Worm (Caenorhabditis elegans) whole organism, young adult: ENCODE results near the gene F37H8.5.

Experiments
- B0261.1 ChIP-seq: sonication (generic microtip); optimal IDR thresholded peaks from 2 replicates; lab custom pipeline; 2016; ENCODE audit warnings: mild to moderate bottlenecking, missing genetic modification characterization, moderate library complexity, missing compliant biosample characterization
- B0336.3 ChIP-seq: fragments of 200-800 bp; sonication (Bioruptor generic); IDR thresholded peaks from 2 replicates; pipeline ENCODE4 v1.3.6; 2022; ENCODE audit warnings: missing genetic modification characterization, missing compliant biosample characterization
- C17E4.6 ChIP-seq: fragments of 200-800 bp; sonication (Bioruptor generic); IDR thresholded peaks from 2 replicates; pipeline ENCODE4 v1.3.6; 2022; ENCODE audit warnings: missing genetic modification reagents, missing genetic modification characterization, missing compliant biosample characterization
- D2030.7 ChIP-seq: fragments of 200-800 bp; sonication (Bioruptor generic); IDR thresholded peaks from 2 replicates; pipeline ENCODE4 v1.3.6; 2022; ENCODE audit warnings: missing genetic modification reagents, missing genetic modification characterization, missing compliant biosample characterization
- F10E7.11 ChIP-seq: sonication (generic microtip); optimal IDR thresholded peaks from 2 replicates; lab custom pipeline; 2017; ENCODE audit warnings: mild to moderate bottlenecking, missing genetic modification characterization, moderate library complexity, missing compliant biosample characterization
- F52B5.7 ChIP-seq: sonication (generic microtip); optimal IDR thresholded peaks from 2 replicates; lab custom pipeline; 2016; ENCODE audit warnings: mild to moderate bottlenecking, missing genetic modification characterization, missing compliant biosample characterization
- F57A8.1 ChIP-seq: fragments of 200-800 bp; sonication (Bioruptor generic); optimal IDR thresholded peaks from 2 replicates; lab custom pipeline; 2018; ENCODE audit warnings: mild to moderate bottlenecking, missing genetic modification characterization, moderate library complexity, missing compliant biosample characterization
- Y53G8AR.9 ChIP-seq: fragments of 200-800 bp; sonication (Bioruptor generic); conservative IDR thresholded peaks from 2 replicates; pipeline ENCODE4 v1.3.6; 2022; ENCODE audit warnings: missing genetic modification reagents, missing genetic modification characterization, missing compliant biosample characterization
- Y67H2A.10 ChIP-seq: fragments of 200-800 bp; sonication (Bioruptor generic); conservative IDR thresholded peaks from 2 replicates; pipeline ENCODE4 v1.3.6; 2022; ENCODE audit warnings: missing genetic modification reagents, missing genetic modification characterization, missing compliant biosample characterization
- Y79H2A.3 ChIP-seq: fragments of 200-800 bp; sonication (Bioruptor generic); conservative IDR thresholded peaks from 2 replicates; pipeline ENCODE4 v1.3.6; 2022; ENCODE audit warnings: missing genetic modification reagents, missing genetic modification characterization, missing compliant biosample characterization
- ama-1 ChIP-seq, 3 experiments: fragments of 150-350 bp in 1 of 3; sonication (generic microtip) in 2 of 3; optimal IDR thresholded peaks; 2 replicates each; lab custom pipeline; 2014 to 2018; ENCODE audit warnings: missing biosample characterization in 2 of 3, missing genetic modification characterization in 2 of 3, missing genetic modification reagents in 2 of 3
- atf-7 ChIP-seq: sonication (generic microtip); optimal IDR thresholded peaks from 2 replicates; lab custom pipeline; 2017; ENCODE audit warnings: mild to moderate bottlenecking, missing genetic modification characterization, missing compliant biosample characterization
- athp-1 ChIP-seq: sonication (generic microtip); optimal IDR thresholded peaks from 2 replicates; lab custom pipeline; 2017; ENCODE audit warnings: mild to moderate bottlenecking, missing genetic modification characterization, missing compliant biosample characterization
- attf-3 ChIP-seq: fragments of 200-800 bp; sonication (Bioruptor generic); conservative IDR thresholded peaks from 2 replicates; pipeline ENCODE4 v1.3.6; 2022; ENCODE audit warnings: missing genetic modification reagents, missing genetic modification characterization, missing compliant biosample characterization
- attf-6 ChIP-seq: fragments of 200-800 bp; sonication (Bioruptor generic); IDR thresholded peaks from 2 replicates; pipeline ENCODE4 v1.3.6; 2022; ENCODE audit warnings: missing genetic modification reagents, missing genetic modification characterization, missing compliant biosample characterization
- cebp-1 ChIP-seq, 2 experiments: fragments of 200-800 bp in 1 of 2; sonication (Bioruptor generic) in 1 of 2; sonication (generic microtip) in 1 of 2; IDR thresholded peaks in 1 of 2; optimal IDR thresholded peaks in 1 of 2; 2 replicates each; pipeline versions ENCODE4 v1.3.6 to Lab custom; 2017 to 2022; ENCODE audit warnings: missing compliant biosample characterization in 2 of 2, missing genetic modification characterization in 2 of 2, mild to moderate bottlenecking in 1 of 2, missing genetic modification reagents in 1 of 2, moderate library complexity in 1 of 2
- cebp-2 ChIP-seq: fragments of 200-800 bp; sonication (Bioruptor generic); IDR thresholded peaks from 2 replicates; pipeline ENCODE4 v1.3.6; 2022; ENCODE audit warnings: missing genetic modification characterization, missing compliant biosample characterization
- ceh-100 ChIP-seq: fragments of 200-800 bp; sonication (Bioruptor generic); IDR thresholded peaks from 2 replicates; pipeline ENCODE4 v1.3.6; 2022; ENCODE audit warnings: missing genetic modification reagents, missing genetic modification characterization, missing compliant biosample characterization
- ceh-40 ChIP-seq: fragments of 200-800 bp; sonication (Bioruptor generic); IDR thresholded peaks from 2 replicates; pipeline ENCODE4 v1.3.6; 2022; ENCODE audit warnings: missing genetic modification characterization, missing compliant biosample characterization
- dox-1 ChIP-seq: fragments of 200-800 bp; sonication (Bioruptor generic); IDR thresholded peaks from 2 replicates; pipeline ENCODE4 v1.3.6; 2022; ENCODE audit warnings: missing genetic modification reagents, missing genetic modification characterization, missing compliant biosample characterization
- dpff-1 ChIP-seq: sonication (generic microtip); optimal IDR thresholded peaks from 2 replicates; lab custom pipeline; 2017; ENCODE audit warnings: mild to moderate bottlenecking, missing genetic modification characterization, missing compliant biosample characterization
- egrh-3 ChIP-seq: fragments of 200-800 bp; sonication (Bioruptor generic); IDR thresholded peaks from 2 replicates; pipeline ENCODE4 v1.3.6; 2022; ENCODE audit warnings: missing genetic modification reagents, missing genetic modification characterization, missing compliant biosample characterization
- hlh-26 ChIP-seq: fragments of 200-800 bp; sonication (Bioruptor generic); conservative IDR thresholded peaks from 2 replicates; pipeline ENCODE4 v1.3.6; 2022; ENCODE audit warnings: missing genetic modification reagents, missing genetic modification characterization, missing compliant biosample characterization
- hmg-1.2 ChIP-seq: fragments of 200-800 bp; sonication (Bioruptor generic); IDR thresholded peaks from 2 replicates; pipeline ENCODE4 v1.3.6; 2022; ENCODE audit warnings: missing genetic modification reagents, missing genetic modification characterization, missing compliant biosample characterization
- hsf-1 ChIP-seq: fragments of 200-800 bp; sonication (Bioruptor generic); IDR thresholded peaks from 2 replicates; pipeline ENCODE4 v1.3.6; 2022; ENCODE audit warnings: missing genetic modification reagents, missing genetic modification characterization, missing compliant biosample characterization
- lag-1 ChIP-seq: fragments of 200-800 bp; sonication (Bioruptor generic); IDR thresholded peaks from 2 replicates; pipeline ENCODE4 v1.3.6; 2022; ENCODE audit warnings: missing genetic modification reagents, missing genetic modification characterization, missing compliant biosample characterization
- lin-26 ChIP-seq: fragments of 200-800 bp; sonication (Bioruptor generic); IDR thresholded peaks from 2 replicates; pipeline ENCODE4 v1.3.6; 2022; ENCODE audit warnings: missing genetic modification reagents, missing genetic modification characterization, missing compliant biosample characterization
- lin-54 ChIP-seq: fragments of 200-800 bp; sonication (Bioruptor generic); optimal IDR thresholded peaks from 2 replicates; lab custom pipeline; 2018; ENCODE audit warnings: mild to moderate bottlenecking, missing genetic modification characterization, missing compliant biosample characterization
- lsy-27 ChIP-seq: sonication (generic microtip); optimal IDR thresholded peaks from 2 replicates; lab custom pipeline; 2017; ENCODE audit warnings: missing genetic modification characterization, mild to moderate bottlenecking, missing compliant biosample characterization, antibody characterized with exemption, missing genotype, borderline replicate concordance; ENCODE audit not compliant: insufficient read depth
- madf-3 ChIP-seq: fragments of 200-800 bp; sonication (Bioruptor generic); IDR thresholded peaks from 2 replicates; pipeline ENCODE4 v1.3.6; 2022; ENCODE audit warnings: missing genetic modification reagents, missing genetic modification characterization, missing compliant biosample characterization
- madf-8 ChIP-seq: fragments of 200-800 bp; sonication (Bioruptor generic); conservative IDR thresholded peaks from 2 replicates; pipeline ENCODE4 v1.3.6; 2022; ENCODE audit warnings: missing genetic modification reagents, missing genetic modification characterization, missing compliant biosample characterization
- nhr-179 ChIP-seq: sonication (generic microtip); optimal IDR thresholded peaks from 2 replicates; lab custom pipeline; 2016; ENCODE audit warnings: mild to moderate bottlenecking, missing genetic modification characterization, missing compliant biosample characterization
- pbrm-1 ChIP-seq: fragments of 200-800 bp; sonication (Bioruptor generic); IDR thresholded peaks from 2 replicates; pipeline ENCODE4 v1.3.6; 2022; ENCODE audit warnings: missing genetic modification reagents, missing genetic modification characterization, missing compliant biosample characterization
- pha-4 ChIP-seq: fragments of 150-350 bp; sonication (generic microtip); optimal IDR thresholded peaks from 2 replicates; lab custom pipeline; 2014; ENCODE audit warnings: missing biosample characterization, missing genetic modification reagents, missing genetic modification characterization
- rec-8 ChIP-seq, 2 experiments: sonication (generic microtip); optimal IDR thresholded peaks; 2 replicates each; lab custom pipeline; 2016; ENCODE audit warnings: mild to moderate bottlenecking in 2 of 2, missing genetic modification characterization in 2 of 2, missing genetic modification reagents in 2 of 2, missing genotype in 2 of 2, missing biosample characterization in 1 of 2, missing compliant biosample characterization in 1 of 2, moderate library complexity in 1 of 2
- repo-1 ChIP-seq: sonication (generic microtip); optimal IDR thresholded peaks from 2 replicates; lab custom pipeline; 2017; ENCODE audit warnings: mild to moderate bottlenecking, missing genetic modification characterization, missing compliant biosample characterization
- snpc-1.1 ChIP-seq: sonication (generic microtip); optimal IDR thresholded peaks from 2 replicates; lab custom pipeline; 2017; ENCODE audit warnings: missing genetic modification characterization, mild to moderate bottlenecking, missing compliant biosample characterization, antibody characterized with exemption, moderate library complexity, missing genotype, missing genetic modification reagents; ENCODE audit not compliant: insufficient read depth
- snpc-3.4 ChIP-seq: sonication (generic microtip); optimal IDR thresholded peaks from 2 replicates; lab custom pipeline; 2017; ENCODE audit warnings: missing genetic modification characterization, mild to moderate bottlenecking, missing compliant biosample characterization, antibody characterized with exemption, moderate library complexity, missing genotype, missing genetic modification reagents
- snpc-4 ChIP-seq, 5 experiments: fragments of 150-350 bp in 1 of 5; sonication (generic microtip) in 4 of 5; optimal IDR thresholded peaks; 2 replicates each; lab custom pipeline; 2014 to 2018; ENCODE audit warnings: missing genetic modification characterization in 5 of 5, missing biosample characterization in 3 of 5, antibody characterized with exemption in 2 of 5, mild to moderate bottlenecking in 2 of 5, missing compliant biosample characterization in 2 of 5, missing genotype in 2 of 5, moderate library complexity in 2 of 5, missing genetic modification reagents in 1 of 5
- somi-1 ChIP-seq: fragments of 200-800 bp; sonication (Bioruptor generic); optimal IDR thresholded peaks from 2 replicates; lab custom pipeline; 2018; ENCODE audit warnings: mild to moderate bottlenecking, missing genetic modification characterization, missing compliant biosample characterization
- sptf-2 ChIP-seq: fragments of 200-800 bp; sonication (Bioruptor generic); optimal IDR thresholded peaks from 2 replicates; lab custom pipeline; 2018; ENCODE audit warnings: mild to moderate bottlenecking, missing genetic modification characterization, missing compliant biosample characterization
- tbp1 ChIP-seq: fragments of 200-800 bp; sonication (Bioruptor generic); optimal IDR thresholded peaks from 2 replicates; lab custom pipeline; 2018; ENCODE audit warnings: mild to moderate bottlenecking, missing genetic modification characterization, missing compliant biosample characterization
- unc-62 ChIP-seq: fragments of 150-350 bp; optimal IDR thresholded peaks from 2 replicates; lab custom pipeline; 2014; ENCODE audit warnings: missing biosample characterization, missing genetic modification reagents, missing genetic modification characterization
- xnd-1 ChIP-seq: sonication (generic microtip); optimal IDR thresholded peaks from 2 replicates; lab custom pipeline; 2016; ENCODE audit warnings: missing genotype, missing genetic modification reagents, missing genetic modification characterization, missing compliant biosample characterization
- ztf-25 ChIP-seq: fragments of 200-800 bp; sonication (Bioruptor generic); IDR thresholded peaks from 2 replicates; pipeline ENCODE4 v1.3.6; 2022; ENCODE audit warnings: missing genetic modification reagents, missing genetic modification characterization, missing compliant biosample characterization
- ztf-6 ChIP-seq: fragments of 200-800 bp; sonication (Bioruptor generic); IDR thresholded peaks from 2 replicates; pipeline ENCODE4 v1.3.6; 2022; ENCODE audit warnings: missing genetic modification reagents, missing genetic modification characterization, missing compliant biosample characterization

The F37H8.5 gene

DNA sequence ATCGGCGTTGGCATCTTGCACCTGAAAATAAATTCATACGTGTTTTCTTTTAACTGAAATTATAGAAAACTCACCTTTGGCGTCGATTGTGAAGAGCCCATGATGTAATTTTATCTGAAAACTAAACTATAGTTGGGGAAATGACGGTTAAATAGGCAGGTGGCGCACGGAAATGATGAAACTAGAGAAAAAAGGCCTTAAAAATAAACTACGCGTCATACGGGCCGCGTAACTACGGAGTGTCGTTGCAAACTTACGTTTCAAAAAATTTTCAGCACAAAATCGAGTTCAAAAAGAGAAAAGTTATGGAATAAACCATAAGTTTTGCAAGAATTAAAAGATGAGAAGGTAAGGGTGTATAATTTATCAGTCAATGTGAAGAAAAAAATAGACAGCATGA, 48.3 kb downstream of the F37H8.5 start, which contains the start of gene cchl-1 (continued):
- TF ChIP-seq pbrm-1 (GFP tag; lab: Robert Waterston, UW) (no peak), ztf-6 (GFP tag; lab: Robert Waterston, UW) (no peak), F52B5.7 (tag; lab: Kevin White, UChicago) (no peak), lin-54 (GFP tag; lab: Kevin White, UChicago) (no peak), snpc-4 (GFP tag; optimal IDR thresholded peaks at IDR 0.05; lab: Kevin White, UChicago) (no peak), snpc-4 (tag; optimal IDR thresholded peaks at IDR 0.05; lab: Kevin White, UChicago) (peak in 1 of 4 experiments; percentile 19), attf-6 (no peak), pha-4 (no peak), hmg-1.2 (GFP tag; lab: Robert Waterston, UW) (no peak), lsy-27 (tag; lab: Kevin White, UChicago) (no peak), Y67H2A.10 (no peak), ceh-40 (GFP tag; lab: Robert Waterston, UW) (no peak), sptf-2 (no peak), D2030.7 (no peak), madf-8 (GFP tag; lab: Robert Waterston, UW) (no peak), lin-26 (GFP tag; lab: Robert Waterston, UW) (no peak), unc-62 (no peak), tbp1 (peak; percentile 15), rec-8 (tag; optimal IDR thresholded peaks at IDR 0.05; lab: Kevin White, UChicago) (no peak), nhr-179 (tag; lab: Kevin White, UChicago) (no peak), F57A8.1 (GFP tag; lab: Kevin White, UChicago) (no peak), cebp-2 (no peak), snpc-1.1 (tag; lab: Kevin White, UChicago) (no peak), egrh-3 (0 out of 2 replicates have a peak, but pooled peaks have one; percentile 5), repo-1 (tag; lab: Kevin White, UChicago) (no peak), attf-3 (GFP tag; lab: Robert Waterston, UW) (peak; percentile 84), ceh-100 (no peak), B0261.1 (tag; lab: Kevin White, UChicago) (no peak), Y79H2A.3 (no peak), athp-1 (tag; lab: Kevin White, UChicago) (no peak)

DNA sequence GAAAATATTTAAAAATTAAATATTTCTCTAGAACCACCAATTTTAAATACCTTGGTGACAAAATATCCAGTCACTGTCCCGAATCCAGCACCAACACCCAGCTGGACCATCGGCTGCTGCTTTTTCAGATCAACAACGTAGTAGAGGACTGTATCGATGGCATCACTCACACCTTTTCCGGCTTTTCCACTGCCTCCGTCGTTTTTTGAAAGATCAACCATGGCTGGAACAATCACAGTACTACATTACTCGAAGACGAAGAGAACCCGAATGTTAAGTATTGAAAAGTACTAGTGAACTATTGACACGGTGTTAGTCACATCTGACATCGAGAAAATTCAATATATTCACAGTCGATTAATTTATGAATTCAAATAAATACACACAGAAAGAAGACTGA, 49.1 kb downstream of the F37H8.5 start, which contains the start of gene fndc-1:
Gene fndc-1 (minus strand): TSS at position 227 of the 400 bp plus-strand sequence.
- TF ChIP-seq F10E7.11 (tag; lab: Kevin White, UChicago) (peak; percentile 35), somi-1 (GFP tag; lab: Kevin White, UChicago) (no peak), lin-26 (GFP tag; lab: Robert Waterston, UW) (peak; percentile 22; the same call in 1 of the 2 replicates), ama-1 (optimal IDR thresholded peaks at IDR 0.05; lab: Kevin White, UChicago) (no peak), ama-1 (GFP tag; optimal IDR thresholded peaks at IDR 0.05; lab: Kevin White, UChicago) (peak in 1 of 2 experiments; percentile 6), Y53G8AR.9 (GFP tag; lab: Robert Waterston, UW) (peak; percentile 70), hlh-26 (GFP tag; lab: Robert Waterston, UW) (no peak), xnd-1 (peak; percentile 13), dpff-1 (no peak), ztf-6 (GFP tag; lab: Robert Waterston, UW) (no peak), dox-1 (no peak), hsf-1 (peak; percentile 62), lag-1 (GFP tag; lab: Robert Waterston, UW) (peak; percentile 9; the same call in 1 of the 2 replicates), lin-54 (GFP tag; lab: Kevin White, UChicago) (peak; percentile 44), cebp-1 (GFP tag; IDR thresholded peaks at IDR 0.05; lab: Robert Waterston, UW) (no peak), cebp-1 (tag; optimal IDR thresholded peaks at IDR 0.05; lab: Kevin White, UChicago) (peak; percentile 33), ztf-25 (GFP tag; lab: Robert Waterston, UW) (no peak), snpc-3.4 (tag; lab: Kevin White, UChicago) (no peak), attf-6 (0 out of 2 replicates have a peak, but pooled peaks have one; percentile 34), atf-7 (tag; lab: Kevin White, UChicago) (peak; percentile 23), madf-3 (GFP tag; lab: Robert Waterston, UW) (peak; percentile 57), B0336.3 (GFP tag; lab: Robert Waterston, UW) (peak; percentile 53; the same call in 1 of the 2 replicates), hmg-1.2 (GFP tag; lab: Robert Waterston, UW) (peak; percentile 8; the same call in 1 of the 2 replicates), C17E4.6 (0 out of 2 replicates have a peak, but pooled peaks have one; percentile 25)
